Worm (Caenorhabditis elegans): ENCODE data around the gene K08D10.10.
"Not testable (repeated sequence)": the region's sequence is repeated elsewhere in the genome, so short reads cannot be mapped to it uniquely, and the experiment has no call there.

DNA sequence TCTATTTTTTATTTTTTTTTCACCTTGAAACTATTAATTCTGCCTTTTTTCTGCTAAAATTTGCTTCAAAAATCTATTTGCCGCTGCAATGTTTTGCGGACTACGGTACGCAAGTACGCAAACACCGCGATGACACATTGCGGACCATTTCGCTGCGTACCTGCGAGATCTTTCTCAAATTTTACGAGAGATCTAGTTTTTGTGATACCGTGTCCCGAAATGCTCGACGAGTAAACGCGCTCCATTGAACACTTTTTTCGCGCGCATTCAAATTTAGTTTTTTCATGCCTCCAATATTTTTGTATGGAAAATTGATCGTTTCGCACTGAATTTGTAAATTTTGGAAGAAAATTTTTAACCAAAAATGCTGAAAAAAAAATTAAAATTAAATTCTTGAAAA, 32.7 kb downstream of the K08D10.10 start:
- TF ChIP-seq nhr-21 (tag; optimal IDR thresholded peaks at IDR 0.05); blmp-1 (tag; optimal IDR thresholded peaks at IDR 0.05; ENCODE audit: insufficient read depth); elt-1 (tag; optimal IDR thresholded peaks at IDR 0.05); peb-1 (tag; optimal IDR thresholded peaks at IDR 0.05); ztf-1 (GFP tag; conservative IDR thresholded peaks at IDR 0.05); ztf-4 (tag; optimal IDR thresholded peaks at IDR 0.05): not testable (repeated sequence)
